Fruit fly (Drosophila melanogaster): ENCODE measurements around the gene CG11791.

The CG11791 gene

DNA sequence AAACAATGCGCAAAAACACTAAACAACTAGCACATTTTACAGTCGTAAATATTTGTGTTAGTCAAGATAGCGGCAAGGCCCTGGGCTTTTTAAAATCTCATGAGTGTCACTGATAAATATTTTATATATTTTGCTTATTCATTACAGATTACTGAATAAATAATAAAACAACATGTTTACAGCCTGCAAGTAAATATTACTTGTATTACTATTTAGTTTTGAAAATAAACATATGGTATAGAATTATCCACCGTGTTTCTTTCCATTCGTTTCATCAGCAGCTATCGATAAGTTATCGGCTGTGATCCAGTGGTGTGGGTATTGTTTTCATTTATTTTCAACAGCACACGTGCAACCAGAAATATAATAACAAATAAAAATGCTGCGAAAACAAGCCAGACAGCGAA, 25.1 kb downstream of the CG11791 start, which contains the start of the genes shams and CG11920:
shams (minus strand) TSS at position 50 of the 407 bp plus-strand sequence.
CG11920 (plus strand) TSS at position 320 of the 407 bp plus-strand sequence.
- peak; percentile 96 for TF ChIP-seq Mnt (GFP tag; optimal IDR thresholded peaks at IDR 0.05)
- TF ChIP-seq CG11617 (GFP tag; optimal IDR thresholded peaks at IDR 0.05), result peak; percentile 12
- TF ChIP-seq toe (GFP tag; optimal IDR thresholded peaks at IDR 0.05), result peak; percentile 30
- TF ChIP-seq CG14711 (tag; optimal IDR thresholded peaks at IDR 0.05), result peak; percentile 59
- no peak for TF ChIP-seq ovo (GFP tag; optimal IDR thresholded peaks at IDR 0.05)
- TF ChIP-seq CG12768 (GFP tag; optimal IDR thresholded peaks at IDR 0.05), result peak; percentile 9
- TF ChIP-seq CG33017 (tag; optimal IDR thresholded peaks at IDR 0.05), result no peak
- TF ChIP-seq CG7101 (tag; optimal IDR thresholded peaks at IDR 0.05), result peak; percentile 59

DNA sequence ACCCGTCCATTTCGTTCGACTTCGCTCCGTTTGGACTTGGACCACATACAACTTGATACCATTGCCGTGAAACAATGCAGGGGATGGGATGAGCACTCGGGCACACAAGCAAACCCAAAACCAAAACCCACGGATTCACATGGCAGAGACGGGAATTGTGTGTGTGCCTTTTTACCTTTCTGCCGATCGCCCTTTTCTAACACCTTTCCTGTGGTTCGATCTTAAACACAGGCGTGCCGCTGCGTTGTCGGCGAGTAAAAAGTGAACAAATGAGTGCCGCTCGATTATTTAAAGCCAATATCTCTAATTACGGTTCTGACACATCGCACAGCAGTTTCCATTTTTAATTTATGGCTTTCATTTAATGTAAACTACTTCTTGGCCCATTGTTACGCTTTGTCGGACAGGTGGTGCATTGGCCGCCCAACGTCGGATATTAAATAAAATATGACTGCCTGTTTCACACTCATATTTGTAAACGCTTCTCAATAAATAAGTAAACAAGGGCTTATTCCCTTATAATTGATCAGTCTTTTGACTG, 27.9 kb downstream of the CG11791 start:
- TF ChIP-seq CG7045 (GFP tag; optimal IDR thresholded peaks at IDR 0.05), result no peak
- TF ChIP-seq Clk (GFP tag; optimal IDR thresholded peaks at IDR 0.05), result no peak
- TF ChIP-seq pad (GFP tag; optimal IDR thresholded peaks at IDR 0.05), result no peak
- TF ChIP-seq CG7101 (tag; optimal IDR thresholded peaks at IDR 0.05), result no peak
- TF ChIP-seq cic (GFP tag; optimal IDR thresholded peaks at IDR 0.05), result no peak
- no peak for TF ChIP-seq CG14711 (tag; optimal IDR thresholded peaks at IDR 0.05)
- no peak for TF ChIP-seq CG12768 (GFP tag; optimal IDR thresholded peaks at IDR 0.05)
- no peak for TF ChIP-seq CG1620 (GFP tag; optimal IDR thresholded peaks at IDR 0.05)
- no peak for TF ChIP-seq kay (GFP tag; ENCODE audit: borderline replicate concordance)
- no peak for TF ChIP-seq Hr96 (GFP tag; optimal IDR thresholded peaks at IDR 0.05)
- no peak for TF ChIP-seq cnc (optimal IDR thresholded peaks at IDR 0.05)
- no peak for TF ChIP-seq ovo (GFP tag; optimal IDR thresholded peaks at IDR 0.05)
- TF ChIP-seq CG5204 (GFP tag; optimal IDR thresholded peaks at IDR 0.05), result no peak
- no peak for TF ChIP-seq Crg-1 (GFP tag; optimal IDR thresholded peaks at IDR 0.05)
- TF ChIP-seq bab1 (GFP tag; optimal IDR thresholded peaks at IDR 0.05), result no peak
- no peak for TF ChIP-seq Mnt (GFP tag; optimal IDR thresholded peaks at IDR 0.05)
- no peak for TF ChIP-seq CG11617 (GFP tag; optimal IDR thresholded peaks at IDR 0.05)

- TF ChIP-seq CG11617 (GFP tag; optimal IDR thresholded peaks at IDR 0.05) (no peak), CG7045 (GFP tag; optimal IDR thresholded peaks at IDR 0.05) (no peak), CG33017 (tag; optimal IDR thresholded peaks at IDR 0.05) (no peak), toe (GFP tag; optimal IDR thresholded peaks at IDR 0.05) (no peak), tj (GFP tag; optimal IDR thresholded peaks at IDR 0.05) (no peak), Clk (GFP tag; optimal IDR thresholded peaks at IDR 0.05) (no peak), CG12768 (GFP tag; optimal IDR thresholded peaks at IDR 0.05) (no peak), pad (GFP tag; optimal IDR thresholded peaks at IDR 0.05) (no peak), CG1620 (GFP tag; optimal IDR thresholded peaks at IDR 0.05) (no peak), cic (GFP tag; optimal IDR thresholded peaks at IDR 0.05) (no peak), CG14711 (tag; optimal IDR thresholded peaks at IDR 0.05) (no peak), Mnt (GFP tag; optimal IDR thresholded peaks at IDR 0.05) (no peak), CG5204 (GFP tag; optimal IDR thresholded peaks at IDR 0.05) (no peak), Crg-1 (GFP tag; optimal IDR thresholded peaks at IDR 0.05) (no peak), bab1 (GFP tag; optimal IDR thresholded peaks at IDR 0.05) (no peak)
These were observed 29.2 kb downstream of the CG11791 start for dm6 chr3R:25078665-25079064.

- no peak for TF ChIP-seq Mnt (GFP tag; optimal IDR thresholded peaks at IDR 0.05)
- no peak for TF ChIP-seq cnc (optimal IDR thresholded peaks at IDR 0.05)
- peak; percentile 2 for TF ChIP-seq pad (GFP tag; optimal IDR thresholded peaks at IDR 0.05)
These were observed 31.0 kb downstream of the CG11791 start for dm6 chr3R:25080446-25080845.

DNA sequence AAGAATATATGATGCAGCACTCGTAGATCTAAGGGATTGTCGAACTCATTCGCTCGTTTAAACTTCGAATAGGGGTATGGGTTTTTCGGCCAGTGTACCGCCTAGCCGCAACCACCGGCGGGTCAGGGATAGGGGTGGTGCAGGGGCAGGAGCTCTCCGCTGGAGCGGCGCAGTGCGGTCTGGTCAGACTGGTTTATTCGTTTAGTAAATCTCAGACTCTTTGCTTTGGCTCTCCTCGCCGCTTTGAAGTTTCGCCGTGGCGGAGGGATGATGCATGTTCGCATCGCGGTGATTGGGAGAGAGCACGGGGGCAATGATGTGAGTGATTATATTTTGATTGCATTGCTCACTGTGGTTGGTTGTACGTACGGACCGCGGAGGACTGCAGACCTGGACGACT, 32.9 kb downstream of the CG11791 start, which contains the start of gene fd96Ca:
fd96Ca (plus strand) TSS at position 337 of the 400 bp plus-strand sequence.
- TF ChIP-seq toe (GFP tag; optimal IDR thresholded peaks at IDR 0.05) (no peak), ovo (GFP tag; optimal IDR thresholded peaks at IDR 0.05) (no peak), tj (GFP tag; optimal IDR thresholded peaks at IDR 0.05) (no peak), CG1620 (GFP tag; optimal IDR thresholded peaks at IDR 0.05) (no peak), Mnt (GFP tag; optimal IDR thresholded peaks at IDR 0.05) (no peak), Hr96 (GFP tag; optimal IDR thresholded peaks at IDR 0.05) (no peak), Crg-1 (GFP tag; optimal IDR thresholded peaks at IDR 0.05) (no peak), kay (GFP tag; ENCODE audit: borderline replicate concordance) (no peak), cic (GFP tag; optimal IDR thresholded peaks at IDR 0.05) (no peak), CG14711 (tag; optimal IDR thresholded peaks at IDR 0.05) (no peak), cnc (optimal IDR thresholded peaks at IDR 0.05) (no peak), bab1 (GFP tag; optimal IDR thresholded peaks at IDR 0.05) (no peak)

- no peak for TF ChIP-seq CG12768 (GFP tag; optimal IDR thresholded peaks at IDR 0.05)
- TF ChIP-seq tj (GFP tag; optimal IDR thresholded peaks at IDR 0.05), result no peak
- no peak for TF ChIP-seq Crg-1 (GFP tag; optimal IDR thresholded peaks at IDR 0.05)
- TF ChIP-seq Clk (GFP tag; optimal IDR thresholded peaks at IDR 0.05), result no peak
- no peak for TF ChIP-seq kay (GFP tag; ENCODE audit: borderline replicate concordance)
- no peak for TF ChIP-seq pad (GFP tag; optimal IDR thresholded peaks at IDR 0.05)
- TF ChIP-seq toe (GFP tag; optimal IDR thresholded peaks at IDR 0.05), result no peak
- TF ChIP-seq CG14711 (tag; optimal IDR thresholded peaks at IDR 0.05), result no peak
- no peak for TF ChIP-seq CG7101 (tag; optimal IDR thresholded peaks at IDR 0.05)
- TF ChIP-seq CG33017 (tag; optimal IDR thresholded peaks at IDR 0.05), result no peak
- TF ChIP-seq bab1 (GFP tag; optimal IDR thresholded peaks at IDR 0.05), result no peak
- no peak for TF ChIP-seq Hr96 (GFP tag; optimal IDR thresholded peaks at IDR 0.05)
- TF ChIP-seq CG11617 (GFP tag; optimal IDR thresholded peaks at IDR 0.05), result no peak
- TF ChIP-seq Mnt (GFP tag; optimal IDR thresholded peaks at IDR 0.05), result no peak
- TF ChIP-seq cic (GFP tag; optimal IDR thresholded peaks at IDR 0.05), result no peak
- no peak for TF ChIP-seq CG1620 (GFP tag; optimal IDR thresholded peaks at IDR 0.05)
- TF ChIP-seq CG7045 (GFP tag; optimal IDR thresholded peaks at IDR 0.05), result no peak
- no peak for TF ChIP-seq CG5204 (GFP tag; optimal IDR thresholded peaks at IDR 0.05)
These were observed 45.2 kb downstream of the CG11791 start, which contains the start of gene fd96Cb for dm6 chr3R:25094639-25095038. Gene fd96Cb (plus strand): TSS chr3R:25095012.
